Worm (Caenorhabditis elegans) whole organism, early embryonic: ENCODE results near the gene F54D8.6.

Experiments
- B0310.2 ChIP-seq: sonication (generic microtip); optimal IDR thresholded peaks from 2 replicates; lab custom pipeline; 2016; ENCODE audit warnings: mild to moderate bottlenecking, missing genetic modification characterization, missing compliant biosample characterization
- F13C5.2 ChIP-seq: sonication (generic microtip); optimal IDR thresholded peaks from 2 replicates; lab custom pipeline; 2017; ENCODE audit warnings: mild to moderate bottlenecking, missing genetic modification characterization, inconsistent platforms, missing compliant biosample characterization
- aly-1 ChIP-seq: sonication (generic microtip); optimal IDR thresholded peaks from 2 replicates; lab custom pipeline; 2016; ENCODE audit warnings: missing genetic modification characterization, missing compliant biosample characterization
- ama-1 ChIP-seq: fragments of 150-350 bp; optimal IDR thresholded peaks from 2 replicates; lab custom pipeline; 2014
- ceh-13 ChIP-seq: fragments of 200-800 bp; sonication (Bioruptor generic); optimal IDR thresholded peaks from 2 replicates; lab custom pipeline; 2018; ENCODE audit warnings: mild to moderate bottlenecking, missing genetic modification characterization, missing compliant biosample characterization
- ceh-36 ChIP-seq: sonication (generic microtip); optimal IDR thresholded peaks from 2 replicates; lab custom pipeline; 2016; ENCODE audit warnings: missing genetic modification characterization, inconsistent platforms, missing compliant biosample characterization
- ets-7 ChIP-seq: sonication (generic microtip); optimal IDR thresholded peaks from 2 replicates; lab custom pipeline; 2016; ENCODE audit warnings: missing genotype, missing genetic modification characterization, missing compliant biosample characterization
- flt-1 ChIP-seq: fragments of 200-800 bp; sonication (Bioruptor generic); IDR thresholded peaks from 2 replicates; pipeline ENCODE4 v1.3.6; 2022; ENCODE audit warnings: missing genetic modification characterization, missing compliant biosample characterization
- hmg-4 ChIP-seq: fragments of 200-800 bp; sonication (Bioruptor generic); optimal IDR thresholded peaks from 2 replicates; lab custom pipeline; 2018; ENCODE audit warnings: mild to moderate bottlenecking, missing genetic modification characterization, missing compliant biosample characterization
- hnd-1 ChIP-seq: sonication (generic microtip); optimal IDR thresholded peaks from 2 replicates; lab custom pipeline; 2016; ENCODE audit warnings: missing genetic modification characterization, missing compliant biosample characterization
- pes-1 ChIP-seq: fragments of 200-800 bp; sonication (Bioruptor generic); IDR thresholded peaks from 2 replicates; pipeline ENCODE4 v1.3.6; 2022; ENCODE audit warnings: missing genetic modification reagents, missing genetic modification characterization, missing compliant biosample characterization
- sea-1 ChIP-seq: fragments of 200-800 bp; sonication (Bioruptor generic); conservative IDR thresholded peaks from 2 replicates; pipeline ENCODE4 v1.3.6; 2022; ENCODE audit warnings: missing genetic modification characterization, missing compliant biosample characterization
- tbx-11 ChIP-seq: fragments of 200-800 bp; sonication (Bioruptor generic); IDR thresholded peaks from 2 replicates; pipeline ENCODE4 v1.3.6; 2022; ENCODE audit warnings: missing genetic modification characterization, missing compliant biosample characterization
- tra-4 ChIP-seq: sonication (generic microtip); optimal IDR thresholded peaks from 2 replicates; lab custom pipeline; 2017; ENCODE audit warnings: missing genetic modification characterization, missing compliant biosample characterization

DNA sequence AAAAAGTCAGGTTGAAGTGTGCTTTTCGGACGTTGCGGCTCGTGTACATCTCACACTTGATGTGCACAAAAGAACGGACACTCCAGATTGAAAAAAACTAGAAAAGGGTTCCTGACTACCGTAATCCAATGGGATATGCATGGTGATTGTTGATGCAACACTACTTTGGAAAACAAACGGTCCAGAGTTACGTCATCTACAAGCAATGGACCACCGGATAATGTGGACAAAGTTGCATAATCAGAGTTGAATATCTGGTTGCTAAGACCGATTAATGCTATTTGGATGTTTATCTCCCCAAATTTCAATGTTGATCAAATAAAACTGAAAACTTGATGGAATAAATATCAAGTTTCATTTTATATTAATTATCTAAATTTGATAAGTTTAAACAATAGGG lies 47.2 kb downstream of the F54D8.6 start:
- no peak for TF ChIP-seq sea-1
- TF ChIP-seq ama-1: no peak
- no peak for TF ChIP-seq tbx-11 (GFP tag; lab: Robert Waterston, UW)
- no peak for TF ChIP-seq hnd-1 (tag; lab: Kevin White, UChicago)
- TF ChIP-seq ets-7: no peak
- no peak for TF ChIP-seq flt-1
- no peak for TF ChIP-seq hmg-4 (GFP tag; lab: Kevin White, UChicago)
- no peak for TF ChIP-seq pes-1 (GFP tag; lab: Robert Waterston, UW)
- TF ChIP-seq B0310.2 (tag; lab: Kevin White, UChicago): no peak
- TF ChIP-seq tra-4: no peak
- TF ChIP-seq F13C5.2 (tag; lab: Kevin White, UChicago): no peak
- no peak for TF ChIP-seq ceh-36
- no peak for TF ChIP-seq aly-1 (tag; lab: Kevin White, UChicago)
- no peak for TF ChIP-seq ceh-13 (GFP tag; lab: Kevin White, UChicago)
